Fruit fly (Drosophila melanogaster) whole organism, adult: ENCODE results near the gene CG32425.

Experiments
- CG11617 ChIP-seq: fragments of 200-800 bp; sonication (Bioruptor generic); optimal IDR thresholded peaks from 2 replicates; lab custom pipeline; 2017; ENCODE audit warnings: mild to moderate bottlenecking, missing biosample characterization, missing genetic modification reagents, missing genetic modification characterization
- CG14711 ChIP-seq: fragments of 200-800 bp; sonication (Bioruptor generic); optimal IDR thresholded peaks from 2 replicates; lab custom pipeline; 2018; ENCODE audit warnings: missing biosample characterization, mild to moderate bottlenecking, missing genetic modification characterization, moderate library complexity
- CG1620 ChIP-seq: fragments of 200-800 bp; sonication (Bioruptor generic); optimal IDR thresholded peaks from 2 replicates; lab custom pipeline; 2016; ENCODE audit warnings: missing biosample characterization, missing genetic modification characterization
- Crg-1 ChIP-seq: fragments of 200-800 bp; sonication (Bioruptor generic); optimal IDR thresholded peaks from 2 replicates; lab custom pipeline; 2016; ENCODE audit warnings: missing biosample characterization, missing genetic modification characterization
- kay ChIP-seq: fragments of 200-800 bp; sonication (Bioruptor generic); peaks from one replicate; lab custom pipeline; 2016; ENCODE audit warnings: missing biosample characterization, missing genetic modification characterization, borderline replicate concordance

- TF ChIP-seq CG14711, result no peak
- TF ChIP-seq kay, result peak; percentile 78
- no peak for TF ChIP-seq CG1620
- TF ChIP-seq CG11617 (GFP tag; lab: Kevin White, UChicago), result no peak
- TF ChIP-seq Crg-1 (GFP tag; lab: Kevin White, UChicago), result no peak
These were observed 40.7 kb downstream of the CG32425 start for dm6 chr3L:20537655-20538300.
